Fruit fly (Drosophila melanogaster) whole organism, wandering third instar larva: ENCODE data around the gene Col4a1.

ENCODE experiments used
- CG32264 ChIP-seq: fragments of 200-800 bp; sonication (Bioruptor generic); optimal IDR thresholded peaks from 2 replicates; lab custom pipeline; 2016; ENCODE audit warnings: missing biosample characterization, missing genetic modification characterization
- CG9705 ChIP-seq: fragments of 200-800 bp; sonication (Bioruptor generic); optimal IDR thresholded peaks from 2 replicates; lab custom pipeline; 2018; ENCODE audit warnings: missing biosample characterization, mild to moderate bottlenecking, missing genetic modification characterization
- CrebA ChIP-seq: fragments of 200-800 bp; sonication (Bioruptor generic); optimal IDR thresholded peaks from 2 replicates; lab custom pipeline; 2016; ENCODE audit warnings: missing biosample characterization, mild to moderate bottlenecking, missing genetic modification characterization, borderline replicate concordance
- Dfd ChIP-seq: fragments of >200 bp; optimal IDR thresholded peaks from 2 replicates; lab custom pipeline; 2017; ENCODE audit warnings: missing biosample characterization, missing genetic modification characterization
- GATAd ChIP-seq: sonication (Bioruptor generic); optimal IDR thresholded peaks from 2 replicates; lab custom pipeline; 2016; ENCODE audit warnings: missing biosample characterization, missing genetic modification characterization
- HLH106 ChIP-seq: fragments of 200-800 bp; optimal IDR thresholded peaks from 3 replicates; lab custom pipeline; 2019; ENCODE audit warnings: missing biosample characterization, mild to moderate bottlenecking, missing genetic modification characterization, moderate library complexity
- Hr78 ChIP-seq: fragments of >200 bp; optimal IDR thresholded peaks from 2 replicates; lab custom pipeline; 2017; ENCODE audit warnings: missing biosample characterization, missing genetic modification characterization
- Hr83 ChIP-seq: fragments of 200-300 bp; sonication (Bioruptor generic); optimal IDR thresholded peaks from 2 replicates; lab custom pipeline; 2016; ENCODE audit warnings: missing biosample characterization, mild to moderate bottlenecking, missing genetic modification characterization, moderate library complexity; ENCODE audit not compliant: poor library complexity, severe bottlenecking
- Jra ChIP-seq: sonication (Bioruptor generic); optimal IDR thresholded peaks from 2 replicates; lab custom pipeline; 2016; ENCODE audit warnings: missing biosample characterization, missing genetic modification characterization
- Mio ChIP-seq: sonication (Bioruptor generic); optimal IDR thresholded peaks from 2 replicates; lab custom pipeline; 2016; ENCODE audit warnings: missing biosample characterization, missing genetic modification characterization
- Myc ChIP-seq: fragments of >200 bp; optimal IDR thresholded peaks from 2 replicates; lab custom pipeline; 2017
- N ChIP-seq: fragments of >200 bp; optimal IDR thresholded peaks from 2 replicates; lab custom pipeline; 2018; ENCODE audit warnings: missing biosample characterization, missing external identifiers, missing genetic modification characterization
- OdsH ChIP-seq: fragments of 200-800 bp; sonication (Bioruptor generic); optimal IDR thresholded peaks from 2 replicates; lab custom pipeline; 2016; ENCODE audit warnings: missing biosample characterization, mild to moderate bottlenecking, missing genetic modification characterization
- Sp1 ChIP-seq: fragments of 200-800 bp; sonication (Bioruptor generic); optimal IDR thresholded peaks from 3 replicates; lab custom pipeline; 2019; ENCODE audit warnings: missing biosample characterization, mild to moderate bottlenecking, missing genetic modification characterization, moderate library complexity
- Vsx2 ChIP-seq: fragments of 200-300, 225-300 bp; sonication (Bioruptor generic); optimal IDR thresholded peaks from 2 replicates; lab custom pipeline; 2018; ENCODE audit warnings: missing biosample characterization, missing genetic modification characterization; ENCODE audit not compliant: partially characterized antibody
- br ChIP-seq: fragments of 200-800 bp; sonication (Bioruptor generic); optimal IDR thresholded peaks from 2 replicates; lab custom pipeline; 2016; ENCODE audit warnings: missing biosample characterization, missing genetic modification characterization
- brk ChIP-seq: fragments of 200-800 bp; sonication (Bioruptor generic); optimal IDR thresholded peaks from 2 replicates; lab custom pipeline; 2016; ENCODE audit warnings: missing biosample characterization, mild to moderate bottlenecking, missing genetic modification characterization
- dl ChIP-seq, 2 experiments: fragments of 175-275, 200-275 bp in 1 of 2; fragments of 200-275 bp in 1 of 2; sonication (Bioruptor generic); optimal IDR thresholded peaks; lab custom pipeline; 2018; ENCODE audit warnings: mild to moderate bottlenecking in 2 of 2, missing biosample characterization in 2 of 2, missing genetic modification characterization in 2 of 2, moderate library complexity in 2 of 2; ENCODE audit not compliant: partially characterized antibody in 2 of 2, insufficient read depth in 1 of 2
- ey ChIP-seq: fragments of 200-800 bp; sonication (Bioruptor generic); optimal IDR thresholded peaks from 2 replicates; lab custom pipeline; 2016; ENCODE audit warnings: missing biosample characterization, missing genetic modification characterization
- fru ChIP-seq: fragments of 200-800 bp; sonication (Bioruptor generic); optimal IDR thresholded peaks from 3 replicates; lab custom pipeline; 2016; ENCODE audit warnings: missing biosample characterization, mild to moderate bottlenecking, missing genetic modification characterization
- jim ChIP-seq: fragments of 175-275, 200-325 bp; sonication (Bioruptor generic); optimal IDR thresholded peaks from 2 replicates; lab custom pipeline; 2016; ENCODE audit warnings: missing biosample characterization, mild to moderate bottlenecking, missing genetic modification characterization
- lola ChIP-seq: fragments of >200 bp; optimal IDR thresholded peaks from 2 replicates; lab custom pipeline; 2017; ENCODE audit warnings: missing biosample characterization, missing genetic modification characterization
- pan ChIP-seq: fragments of >200 bp; optimal IDR thresholded peaks from 2 replicates; lab custom pipeline; 2017
- sage ChIP-seq: fragments of 200-800 bp; sonication (Bioruptor generic); optimal IDR thresholded peaks from 2 replicates; lab custom pipeline; 2016; ENCODE audit warnings: missing biosample characterization, mild to moderate bottlenecking, missing genetic modification characterization
- sv ChIP-seq: fragments of 200-800 bp; sonication (Bioruptor generic); optimal IDR thresholded peaks from 3 replicates; lab custom pipeline; 2016; ENCODE audit warnings: missing biosample characterization, missing genetic modification characterization
- tai ChIP-seq: sonication (Bioruptor generic); optimal IDR thresholded peaks from 2 replicates; lab custom pipeline; 2016; ENCODE audit warnings: missing biosample characterization, missing genetic modification characterization
- usp ChIP-seq: fragments of >200 bp; optimal IDR thresholded peaks from 2 replicates; lab custom pipeline; 2017; ENCODE audit warnings: missing biosample characterization, missing genetic modification characterization

The Col4a1 gene

dm6 chr2L:4982098-4982646, 47.2 kb upstream of the Col4a1 start:
- TF ChIP-seq jim (GFP tag; lab: Kevin White, UChicago) (peak; percentile 80), Hr83 (GFP tag; lab: Kevin White, UChicago) (peak; percentile 3), CrebA (GFP tag; lab: Kevin White, UChicago) (no peak)

dm6 chr2L:4995010-4995836, 34.2 kb upstream of the Col4a1 start:
- no peak for TF ChIP-seq N (GFP tag; lab: Kevin White, UChicago)
- no peak for TF ChIP-seq CG9705
- TF ChIP-seq brk (GFP tag; lab: Kevin White, UChicago): no peak
- TF ChIP-seq ey (GFP tag; lab: Kevin White, UChicago): no peak
- no peak for TF ChIP-seq usp (GFP tag; lab: Kevin White, UChicago)
- TF ChIP-seq lola (GFP tag; lab: Kevin White, UChicago): no peak
- TF ChIP-seq Myc (lab: Kevin White, UChicago): no peak
- TF ChIP-seq OdsH: no peak
- TF ChIP-seq CG32264 (GFP tag; lab: Kevin White, UChicago): no peak
- TF ChIP-seq Hr78 (GFP tag; lab: Kevin White, UChicago): no peak
- TF ChIP-seq pan (lab: Kevin White, UChicago): no peak
- no peak for TF ChIP-seq Jra
- TF ChIP-seq dl (GFP tag; optimal IDR thresholded peaks at IDR 0.05; lab: Kevin White, UChicago; ENCODE audit: insufficient read depth in 1 of 2, partially characterized antibody in 2 of 2): no peak
- no peak for TF ChIP-seq Mio (GFP tag; lab: Kevin White, UChicago)
- no peak for TF ChIP-seq tai
- no peak for TF ChIP-seq Vsx2 (GFP tag; lab: Kevin White, UChicago)
- no peak for TF ChIP-seq sage (GFP tag; lab: Kevin White, UChicago)
- TF ChIP-seq Hr83 (GFP tag; lab: Kevin White, UChicago): no peak

DNA sequence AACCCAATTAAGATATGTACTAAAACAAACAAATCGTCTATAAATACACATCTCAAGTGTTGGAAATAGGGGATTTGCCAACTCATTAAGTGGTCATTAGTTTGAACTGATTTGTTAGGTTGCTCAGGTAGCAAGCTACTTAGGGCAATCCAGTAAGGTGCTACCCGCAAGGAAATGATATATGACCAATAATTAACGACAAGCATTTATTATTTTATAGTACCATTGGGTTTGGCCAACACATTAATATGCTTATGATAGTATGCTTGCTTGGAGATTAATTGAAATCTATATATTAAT, 33.6 kb upstream of the Col4a1 start:
- TF ChIP-seq Hr83 (GFP tag; lab: Kevin White, UChicago) (no peak), N (GFP tag; lab: Kevin White, UChicago) (no peak), Myc (lab: Kevin White, UChicago) (no peak), HLH106 (tag; lab: Kevin White, UChicago) (no peak), usp (GFP tag; lab: Kevin White, UChicago) (no peak), fru (GFP tag; lab: Kevin White, UChicago) (no peak), GATAd (GFP tag; lab: Kevin White, UChicago) (no peak), Jra (no peak), dl (GFP tag; optimal IDR thresholded peaks at IDR 0.05; lab: Kevin White, UChicago; ENCODE audit: insufficient read depth in 1 of 2, partially characterized antibody in 2 of 2) (no peak), Hr78 (GFP tag; lab: Kevin White, UChicago) (no peak), sv (GFP tag; lab: Kevin White, UChicago) (no peak), CG32264 (GFP tag; lab: Kevin White, UChicago) (no peak), lola (GFP tag; lab: Kevin White, UChicago) (no peak)

DNA sequence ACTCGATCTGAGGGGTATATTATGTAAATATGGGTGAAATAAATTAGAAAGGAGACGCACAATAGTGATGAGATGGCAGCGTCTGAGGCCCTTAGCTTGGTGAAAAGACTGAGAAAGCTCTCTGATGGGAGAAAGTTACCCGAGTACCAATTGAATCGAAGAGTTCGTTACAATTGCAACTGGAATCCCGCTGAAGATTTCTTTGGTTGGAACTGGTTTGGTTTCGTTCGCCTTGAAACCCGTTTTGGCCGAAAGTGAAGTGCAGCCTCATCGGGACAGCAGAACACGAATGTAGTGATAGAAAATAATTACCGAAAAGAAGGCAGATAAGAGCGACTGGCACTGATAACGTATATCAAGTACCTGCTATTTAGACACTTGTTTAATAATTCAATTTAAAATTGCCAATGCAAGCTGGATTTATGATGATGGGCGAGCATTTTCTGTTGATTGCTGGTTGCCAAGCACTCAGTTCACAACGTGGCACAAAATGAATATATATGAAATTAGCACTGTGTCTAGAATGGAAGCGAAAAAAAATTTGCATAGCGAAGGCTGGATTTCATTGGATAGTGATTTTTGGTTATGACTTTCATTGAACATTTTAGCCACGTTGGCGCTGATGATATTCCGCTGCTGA, 33.0 kb upstream of the Col4a1 start:
- no peak for TF ChIP-seq sage (GFP tag; lab: Kevin White, UChicago)
- no peak for TF ChIP-seq lola (GFP tag; lab: Kevin White, UChicago)
- no peak for TF ChIP-seq Sp1
- no peak for TF ChIP-seq br (GFP tag; lab: Kevin White, UChicago)
- TF ChIP-seq fru (GFP tag; lab: Kevin White, UChicago): no peak
- TF ChIP-seq Hr83 (GFP tag; lab: Kevin White, UChicago): no peak
- no peak for TF ChIP-seq Dfd (GFP tag; lab: Kevin White, UChicago)
- no peak for TF ChIP-seq Mio (GFP tag; lab: Kevin White, UChicago)
